Fruit fly (Drosophila melanogaster) whole organism, embryonic: ENCODE results near the gene alphaTub67C.

Experiments
- Abd-B ChIP-seq: fragments of 200-800 bp; sonication (Bioruptor generic); optimal IDR thresholded peaks from 2 replicates; lab custom pipeline; 2018; ENCODE audit warnings: missing biosample characterization, mild to moderate bottlenecking, missing genetic modification characterization, moderate library complexity
- Adf1 ChIP-seq: fragments of 200-800 bp; sonication (Bioruptor generic); IDR thresholded peaks from 2 replicates; pipeline ENCODE4 v1.3.6; 2022; ENCODE audit warnings: missing biosample characterization, missing genetic modification characterization
- CG10274 ChIP-seq: fragments of 200-800 bp; sonication (Bioruptor generic); optimal IDR thresholded peaks from 3 replicates; lab custom pipeline; 2017; ENCODE audit warnings: missing biosample characterization, mild to moderate bottlenecking, missing genetic modification characterization
- CG10431 ChIP-seq: fragments of 200-800 bp; sonication (Bioruptor generic); optimal IDR thresholded peaks from 3 replicates; lab custom pipeline; 2018; ENCODE audit warnings: missing biosample characterization, mild to moderate bottlenecking, missing genetic modification characterization
- CG11398 ChIP-seq: fragments of 200-800 bp; sonication (Bioruptor generic); optimal IDR thresholded peaks from 2 replicates; lab custom pipeline; 2016; ENCODE audit warnings: missing biosample characterization, missing genetic modification characterization
- CG11696 ChIP-seq: fragments of 200-800 bp; sonication (Bioruptor generic); IDR thresholded peaks from 2 replicates; pipeline ENCODE4 v1.3.6; 2022; ENCODE audit warnings: missing biosample characterization, missing genetic modification characterization
- CG12391 ChIP-seq: fragments of 200-800 bp; sonication (Bioruptor generic); optimal IDR thresholded peaks from 3 replicates; lab custom pipeline; 2018; ENCODE audit warnings: missing biosample characterization, mild to moderate bottlenecking, missing genetic modification characterization, moderate library complexity
- CG13123 ChIP-seq: fragments of 200-800 bp; sonication (Bioruptor generic); optimal IDR thresholded peaks from 2 replicates; lab custom pipeline; 2016; ENCODE audit warnings: missing biosample characterization, missing genetic modification characterization
- CG13296 ChIP-seq: fragments of 200-800 bp; sonication (Bioruptor generic); optimal IDR thresholded peaks from 3 replicates; lab custom pipeline; 2018; ENCODE audit warnings: missing biosample characterization, mild to moderate bottlenecking, missing genetic modification characterization
- CG14441 ChIP-seq: fragments of 200-800 bp; sonication (Bioruptor generic); IDR thresholded peaks from 2 replicates; pipeline ENCODE4 v1.3.6; 2022; ENCODE audit warnings: missing biosample characterization, missing genetic modification characterization
- CG15479 ChIP-seq: fragments of 200-800 bp; sonication (Bioruptor generic); optimal IDR thresholded peaks from 3 replicates; lab custom pipeline; 2019; ENCODE audit warnings: missing biosample characterization, mild to moderate bottlenecking, missing genetic modification characterization, moderate library complexity
- CG15601 ChIP-seq: fragments of 200-800 bp; sonication (Bioruptor generic); optimal IDR thresholded peaks from 3 replicates; lab custom pipeline; 2019; ENCODE audit warnings: missing biosample characterization, mild to moderate bottlenecking, missing genetic modification characterization, moderate library complexity
- CG18764 ChIP-seq: fragments of 200-800 bp; sonication (Bioruptor generic); optimal IDR thresholded peaks from 3 replicates; lab custom pipeline; 2016; ENCODE audit warnings: missing biosample characterization, missing genetic modification characterization
- CG2199 ChIP-seq: fragments of 200-800 bp; sonication (Bioruptor generic); IDR thresholded peaks from 3 replicates; pipeline ENCODE4 v1.3.6; 2022; ENCODE audit warnings: missing biosample characterization, missing genetic modification characterization
- CG2202 ChIP-seq: fragments of 200-800 bp; sonication (Bioruptor generic); optimal IDR thresholded peaks from 2 replicates; lab custom pipeline; 2018; ENCODE audit warnings: missing biosample characterization, mild to moderate bottlenecking, missing genetic modification characterization
- CG30403 ChIP-seq: fragments of 200-800 bp; sonication (Bioruptor generic); optimal IDR thresholded peaks from 3 replicates; lab custom pipeline; 2016; ENCODE audit warnings: missing biosample characterization, missing genetic modification characterization
- CG30431 ChIP-seq: fragments of 200-800 bp; sonication (Bioruptor generic); optimal IDR thresholded peaks from 2 replicates; lab custom pipeline; 2017; ENCODE audit warnings: missing biosample characterization, missing genetic modification characterization
- CG32532 ChIP-seq: fragments of 200-800 bp; sonication (Bioruptor generic); IDR thresholded peaks from 2 replicates; pipeline ENCODE4 v1.3.6; 2022; ENCODE audit warnings: missing biosample characterization, missing genetic modification characterization
- CG34224 ChIP-seq: fragments of 200-800 bp; sonication (Bioruptor generic); IDR thresholded peaks from 3 replicates; pipeline ENCODE4 v1.3.6; 2022; ENCODE audit warnings: missing biosample characterization, missing genetic modification characterization; ENCODE audit not compliant: partially characterized antibody
- CG4328 ChIP-seq: fragments of 200-800 bp; sonication (Bioruptor generic); optimal IDR thresholded peaks from 3 replicates; lab custom pipeline; 2017; ENCODE audit warnings: missing biosample characterization, missing genetic modification reagents, missing genetic modification characterization
- CG4730 ChIP-seq: fragments of 200-800 bp; sonication (Bioruptor generic); IDR thresholded peaks from 2 replicates; pipeline ENCODE4 v1.3.6; 2022; ENCODE audit warnings: missing biosample characterization, missing genetic modification characterization
- CG6175 ChIP-seq: fragments of 200-800 bp; sonication (Bioruptor generic); IDR thresholded peaks from 3 replicates; pipeline ENCODE4 v1.3.6; 2022; ENCODE audit warnings: missing biosample characterization, missing genetic modification characterization
- CG6254 ChIP-seq: fragments of 200-800 bp; sonication (Bioruptor generic); optimal IDR thresholded peaks from 3 replicates; lab custom pipeline; 2017; ENCODE audit warnings: mild to moderate bottlenecking, missing biosample characterization, missing genetic modification reagents, missing genetic modification characterization
- CG6813 ChIP-seq: fragments of 200-800 bp; sonication (Bioruptor generic); optimal IDR thresholded peaks from 2 replicates; lab custom pipeline; 2017; ENCODE audit warnings: missing biosample characterization, missing genetic modification characterization, mild to moderate bottlenecking, moderate library complexity, missing genetic modification reagents
- CG7786 ChIP-seq: fragments of 200-800 bp; sonication (Bioruptor generic); optimal IDR thresholded peaks from 2 replicates; lab custom pipeline; 2016; ENCODE audit warnings: missing biosample characterization, missing genetic modification characterization
- CG7987 ChIP-seq: fragments of 200-800 bp; sonication (Bioruptor generic); optimal IDR thresholded peaks from 2 replicates; lab custom pipeline; 2018; ENCODE audit warnings: missing biosample characterization, mild to moderate bottlenecking, missing genetic modification characterization, moderate library complexity
- CG8089 ChIP-seq: fragments of 200-800 bp; sonication (Bioruptor generic); optimal IDR thresholded peaks from 3 replicates; lab custom pipeline; 2016; ENCODE audit warnings: missing biosample characterization, missing genetic modification characterization
- CG8359 ChIP-seq: fragments of 200-800 bp; sonication (Bioruptor generic); optimal IDR thresholded peaks from 2 replicates; lab custom pipeline; 2017; ENCODE audit warnings: missing biosample characterization, mild to moderate bottlenecking, missing genetic modification characterization, borderline replicate concordance
- CG8924 ChIP-seq: fragments of 200-800 bp; optimal IDR thresholded peaks from 3 replicates; lab custom pipeline; 2019; ENCODE audit warnings: missing biosample characterization, mild to moderate bottlenecking, missing genetic modification characterization, moderate library complexity
- Dek ChIP-seq: fragments of 200-800 bp; sonication (Bioruptor generic); optimal IDR thresholded peaks from 3 replicates; lab custom pipeline; 2019; ENCODE audit warnings: missing biosample characterization, mild to moderate bottlenecking, missing genetic modification characterization, moderate library complexity
- ERR ChIP-seq: fragments of 200-800 bp; sonication (Bioruptor generic); optimal IDR thresholded peaks from 2 replicates; lab custom pipeline; 2016; ENCODE audit warnings: missing biosample characterization, missing genetic modification characterization
- Hey ChIP-seq: fragments of 200-800 bp; sonication (Bioruptor generic); optimal IDR thresholded peaks from 3 replicates; lab custom pipeline; 2018; ENCODE audit warnings: missing biosample characterization, mild to moderate bottlenecking, missing genetic modification characterization
- Ptx1 ChIP-seq: fragments of 200-800 bp; sonication (Bioruptor generic); IDR thresholded peaks from 2 replicates; pipeline ENCODE4 v1.3.6; 2022; ENCODE audit warnings: missing biosample characterization, missing genetic modification characterization
- Rfx ChIP-seq: fragments of 200-800 bp; sonication (Bioruptor generic); IDR thresholded peaks from 2 replicates; pipeline ENCODE4 v1.3.6; 2022; ENCODE audit warnings: missing biosample characterization, missing genetic modification characterization
- Sox102F ChIP-seq: fragments of 200-800 bp; sonication (Bioruptor generic); optimal IDR thresholded peaks from 2 replicates; lab custom pipeline; 2018; ENCODE audit warnings: missing biosample characterization, mild to moderate bottlenecking, missing genetic modification characterization, moderate library complexity
- Sry-β ChIP-seq: fragments of 200-800 bp; sonication (Bioruptor generic); optimal IDR thresholded peaks from 2 replicates; lab custom pipeline; 2018; ENCODE audit warnings: missing biosample characterization, mild to moderate bottlenecking, missing genetic modification characterization, moderate library complexity
- abd-A ChIP-seq: fragments of 200-800 bp; sonication (Bioruptor generic); optimal IDR thresholded peaks from 3 replicates; lab custom pipeline; 2019; ENCODE audit warnings: missing biosample characterization, mild to moderate bottlenecking, missing genetic modification characterization, moderate library complexity
- chinmo ChIP-seq: fragments of 200-800 bp; sonication (Bioruptor generic); IDR thresholded peaks from 4 replicates; pipeline ENCODE4 v1.3.6; 2022; ENCODE audit warnings: missing biosample characterization, missing genetic modification characterization; ENCODE audit not compliant: partially characterized antibody
- danr ChIP-seq: fragments of 200-800 bp; sonication (Bioruptor generic); IDR thresholded peaks from 2 replicates; pipeline ENCODE4 v1.3.6; 2022; ENCODE audit warnings: missing biosample characterization, missing genetic modification characterization
- dysf ChIP-seq: fragments of 200-800 bp; sonication (Bioruptor generic); IDR thresholded peaks from 3 replicates; pipeline ENCODE4 v1.3.6; 2022; ENCODE audit warnings: missing biosample characterization, missing genetic modification characterization
- emc ChIP-seq: fragments of 200-800 bp; sonication (Bioruptor generic); optimal IDR thresholded peaks from 2 replicates; lab custom pipeline; 2016; ENCODE audit warnings: missing biosample characterization, missing genetic modification characterization
- gem ChIP-seq: fragments of 200-800 bp; sonication (Bioruptor generic); optimal IDR thresholded peaks from 2 replicates; lab custom pipeline; 2019; ENCODE audit warnings: missing biosample characterization, mild to moderate bottlenecking, missing genetic modification characterization, moderate library complexity
- gsb-n ChIP-seq: fragments of 200-800 bp; sonication (Bioruptor generic); optimal IDR thresholded peaks from 3 replicates; lab custom pipeline; 2018; ENCODE audit warnings: missing biosample characterization, mild to moderate bottlenecking, missing genetic modification characterization
- ham ChIP-seq: fragments of 200-800 bp; sonication (Bioruptor generic); IDR thresholded peaks from 2 replicates; pipeline ENCODE4 v1.3.6; 2022; ENCODE audit warnings: missing biosample characterization, missing genetic modification characterization
- hb ChIP-seq: fragments of 200-800 bp; sonication (Bioruptor generic); IDR thresholded peaks from 3 replicates; pipeline ENCODE4 v1.3.6; 2022; ENCODE audit warnings: missing biosample characterization, missing genetic modification characterization; ENCODE audit not compliant: partially characterized antibody
- her ChIP-seq: fragments of 200-800 bp; sonication (Bioruptor generic); optimal IDR thresholded peaks from 2 replicates; lab custom pipeline; 2016; ENCODE audit warnings: missing biosample characterization, missing genetic modification characterization
- nmo ChIP-seq: fragments of 200-800 bp; sonication (Bioruptor generic); optimal IDR thresholded peaks from 2 replicates; lab custom pipeline; 2018; ENCODE audit warnings: missing biosample characterization, mild to moderate bottlenecking, missing genetic modification characterization, moderate library complexity
- sima ChIP-seq: fragments of 200-800 bp; sonication (Bioruptor generic); optimal IDR thresholded peaks from 2 replicates; lab custom pipeline; 2016; ENCODE audit warnings: missing biosample characterization, missing genetic modification characterization
- tap ChIP-seq: fragments of 200-800 bp; optimal IDR thresholded peaks from 3 replicates; lab custom pipeline; 2019; ENCODE audit warnings: missing biosample characterization, mild to moderate bottlenecking, missing genetic modification characterization, moderate library complexity
- toy ChIP-seq: fragments of 200-800 bp; sonication (Bioruptor generic); IDR thresholded peaks from 2 replicates; pipeline ENCODE4 v1.3.6; 2022; ENCODE audit warnings: missing biosample characterization, missing genetic modification characterization
- usp ChIP-seq: fragments of >200 bp; optimal IDR thresholded peaks from 2 replicates; lab custom pipeline; 2017; ENCODE audit warnings: missing biosample characterization, missing genetic modification characterization

alphaTub67C gene

dm6 chr3L:9723108-9723507 lies 42.0 kb downstream of the alphaTub67C start, which contains the start of the genes nbs and defl (continued):
- peak; percentile 80 for TF ChIP-seq dysf
- TF ChIP-seq sima (GFP tag; lab: Kevin White, UChicago), result no peak
- TF ChIP-seq emc (GFP tag; lab: Kevin White, UChicago), result peak; percentile 56
- no peak for TF ChIP-seq ham
- TF ChIP-seq CG18764 (GFP tag; lab: Kevin White, UChicago), result peak; percentile 57
- no peak for TF ChIP-seq CG2202 (tag; lab: Kevin White, UChicago)
- no peak for TF ChIP-seq chinmo (GFP tag; lab: Robert Waterston, UW)
- peak; percentile 59 for TF ChIP-seq CG8924
- TF ChIP-seq her (GFP tag; lab: Kevin White, UChicago), result no peak
- no peak for TF ChIP-seq CG6175 (GFP tag; lab: Robert Waterston, UW)
- peak; percentile 44; the same call in 1 of the 2 replicates for TF ChIP-seq danr (GFP tag; lab: Robert Waterston, UW)
- TF ChIP-seq CG15479, result no peak
- peak; percentile 55 for TF ChIP-seq CG4730 (GFP tag; lab: Robert Waterston, UW)
- peak; percentile 46 for TF ChIP-seq CG13123 (GFP tag; lab: Kevin White, UChicago)
- TF ChIP-seq CG8089 (GFP tag; lab: Kevin White, UChicago), result peak; percentile 41
- no peak for TF ChIP-seq usp (GFP tag; lab: Kevin White, UChicago)
- no peak for TF ChIP-seq CG7987 (GFP tag; lab: Kevin White, UChicago)
- no peak for TF ChIP-seq CG6254
- no peak for TF ChIP-seq Adf1
- TF ChIP-seq CG7786 (GFP tag; lab: Kevin White, UChicago), result peak; percentile 61
- TF ChIP-seq CG30431 (GFP tag; lab: Kevin White, UChicago), result no peak
- TF ChIP-seq CG12391 (tag; lab: Kevin White, UChicago), result peak; percentile 73
- no peak for TF ChIP-seq CG11398 (GFP tag; lab: Kevin White, UChicago)
- TF ChIP-seq CG4328, result peak; percentile 55
- peak; percentile 86 for TF ChIP-seq CG14441 (GFP tag; lab: Robert Waterston, UW)
- no peak for TF ChIP-seq Hey (tag; lab: Kevin White, UChicago)
- no peak for TF ChIP-seq CG10274 (GFP tag; lab: Kevin White, UChicago)
- TF ChIP-seq Dek (tag; lab: Kevin White, UChicago), result peak; percentile 31
- no peak for TF ChIP-seq tap (tag; lab: Kevin White, UChicago)
- no peak for TF ChIP-seq Sox102F (GFP tag; lab: Kevin White, UChicago)
- no peak for TF ChIP-seq CG10431 (GFP tag; lab: Kevin White, UChicago)
- TF ChIP-seq CG30403 (GFP tag; lab: Kevin White, UChicago), result peak; percentile 78
- no peak for TF ChIP-seq CG6813 (GFP tag; lab: Kevin White, UChicago)
- peak; percentile 83 for TF ChIP-seq CG32532
- no peak for TF ChIP-seq gsb-n
- no peak for TF ChIP-seq ERR (GFP tag; lab: Kevin White, UChicago)
- TF ChIP-seq nmo (GFP tag; lab: Kevin White, UChicago), result peak; percentile 79
- TF ChIP-seq Sry-β (GFP tag; lab: Kevin White, UChicago), result peak; percentile 29
- peak; percentile 81 for TF ChIP-seq Rfx (GFP tag; lab: Robert Waterston, UW)
- TF ChIP-seq CG11696 (GFP tag; lab: Robert Waterston, UW), result no peak
- TF ChIP-seq CG2199 (GFP tag; lab: Robert Waterston, UW), result no peak
- TF ChIP-seq Abd-B (GFP tag; lab: Kevin White, UChicago), result peak; percentile 58
- TF ChIP-seq toy, result no peak
- TF ChIP-seq CG15601 (tag; lab: Kevin White, UChicago), result no peak
- no peak for TF ChIP-seq hb (GFP tag; lab: Robert Waterston, UW)
- TF ChIP-seq CG8359 (GFP tag; lab: Kevin White, UChicago), result no peak
- peak; percentile 49 for TF ChIP-seq CG13296
- no peak for TF ChIP-seq gem
- TF ChIP-seq Ptx1 (GFP tag; lab: Robert Waterston, UW), result peak; percentile 88
- no peak for TF ChIP-seq CG34224 (GFP tag; lab: Robert Waterston, UW)
- no peak for TF ChIP-seq abd-A (tag; lab: Kevin White, UChicago)
